Worm (Caenorhabditis elegans): ENCODE measurements around the gene alh-8.

alh-8 gene

ce11 chrII:11728545-11729105 lies at the start of gene alh-8:
Gene alh-8 (plus strand): TSS chrII:11729055.
- TF ChIP-seq nhr-25 (tag; optimal IDR thresholded peaks at IDR 0.05) (peak; percentile 8), unc-39 (tag; optimal IDR thresholded peaks at IDR 0.05) (no peak), unc-62 (GFP tag; optimal IDR thresholded peaks at IDR 0.05) (no peak), nhr-237 (tag; optimal IDR thresholded peaks at IDR 0.05) (no peak), skn-1 (tag; optimal IDR thresholded peaks at IDR 0.05) (no peak), sem-4 (tag; optimal IDR thresholded peaks at IDR 0.05) (no peak), ztf-4 (tag; optimal IDR thresholded peaks at IDR 0.05) (peak; percentile 7), nhr-11 (tag; optimal IDR thresholded peaks at IDR 0.05) (no peak), sma-3 (GFP tag; optimal IDR thresholded peaks at IDR 0.05) (peak; percentile 33), snpc-4 (tag; optimal IDR thresholded peaks at IDR 0.05) (no peak), mdl-1 (tag; optimal IDR thresholded peaks at IDR 0.05) (peak; percentile 91), alr-1 (tag; optimal IDR thresholded peaks at IDR 0.05) (no peak), mbf-1 (tag; optimal IDR thresholded peaks at IDR 0.05) (no peak), ztf-11 (tag; optimal IDR thresholded peaks at IDR 0.05) (no peak), C34F6.9 (tag; optimal IDR thresholded peaks at IDR 0.05) (peak; percentile 59), unc-55 (GFP tag; optimal IDR thresholded peaks at IDR 0.05) (no peak), elt-3 (tag; optimal IDR thresholded peaks at IDR 0.05) (no peak), nhr-23 (tag; optimal IDR thresholded peaks at IDR 0.05) (no peak), blmp-1 (tag; optimal IDR thresholded peaks at IDR 0.05; ENCODE audit: insufficient read depth) (no peak), Y55F3AM.14 (GFP tag; optimal IDR thresholded peaks at IDR 0.05) (peak; percentile 20), lin-39 (tag; optimal IDR thresholded peaks at IDR 0.05) (no peak), peb-1 (tag; optimal IDR thresholded peaks at IDR 0.05) (no peak), elt-1 (tag; optimal IDR thresholded peaks at IDR 0.05) (no peak), egl-27 (tag; optimal IDR thresholded peaks at IDR 0.05) (peak; percentile 52), ztf-1 (GFP tag; conservative IDR thresholded peaks at IDR 0.05) (no peak), nhr-21 (tag; optimal IDR thresholded peaks at IDR 0.05) (peak; percentile 16), nhr-6 (tag; optimal IDR thresholded peaks at IDR 0.05) (no peak), dmd-4 (tag; optimal IDR thresholded peaks at IDR 0.05) (no peak), ama-1 (optimal IDR thresholded peaks at IDR 0.05) (no peak), gmeb-1 (tag; optimal IDR thresholded peaks at IDR 0.05) (peak; percentile 44), lsy-2 (tag; optimal IDR thresholded peaks at IDR 0.05) (peak in 1 of 2 experiments; percentile 63), F13H6.1 (tag; optimal IDR thresholded peaks at IDR 0.05) (peak; percentile 73), R02D3.7 (tag; optimal IDR thresholded peaks at IDR 0.05) (no peak), lin-11 (tag; optimal IDR thresholded peaks at IDR 0.05) (no peak), ZK546.5 (tag; optimal IDR thresholded peaks at IDR 0.05) (no peak), lin-13 (GFP tag; optimal IDR thresholded peaks at IDR 0.05) (no peak), sma-9 (GFP tag; optimal IDR thresholded peaks at IDR 0.05) (peak; percentile 85), sma-9 (tag; optimal IDR thresholded peaks at IDR 0.05) (no peak), aly-2 (tag; optimal IDR thresholded peaks at IDR 0.05) (no peak), nhr-10 (tag; optimal IDR thresholded peaks at IDR 0.05) (no peak), nhr-12 (tag; optimal IDR thresholded peaks at IDR 0.05) (no peak), nhr-129 (tag; optimal IDR thresholded peaks at IDR 0.05) (peak; percentile 69), ceh-16 (tag; optimal IDR thresholded peaks at IDR 0.05) (no peak), mab-5 (tag; optimal IDR thresholded peaks at IDR 0.05) (no peak), zag-1 (tag; optimal IDR thresholded peaks at IDR 0.05) (no peak), crh-2 (tag; optimal IDR thresholded peaks at IDR 0.05) (peak; percentile 66), fos-1 (tag; optimal IDR thresholded peaks at IDR 0.05) (peak; percentile 57), nhr-77 (tag; optimal IDR thresholded peaks at IDR 0.05) (no peak), ceh-82 (tag; optimal IDR thresholded peaks at IDR 0.05) (no peak)

Measured in whole organism, L2 larva.